Worm (Caenorhabditis elegans) whole organism, midembryonic: Measurements from ENCODE around the gene ndua-5.

ENCODE experiments used
- T22C8.4 ChIP-seq: fragments of 200-800 bp; sonication (Bioruptor generic); IDR thresholded peaks from 2 replicates; pipeline ENCODE4 v1.3.6; 2022; ENCODE audit warnings: missing genetic modification characterization, missing compliant biosample characterization
- cog-1 ChIP-seq: sonication (generic microtip); optimal IDR thresholded peaks from 2 replicates; lab custom pipeline; 2016; ENCODE audit warnings: missing genetic modification characterization, missing compliant biosample characterization
- flt-1 ChIP-seq: fragments of 200-800 bp; sonication (Bioruptor generic); IDR thresholded peaks from 2 replicates; pipeline ENCODE4 v1.3.6; 2022; ENCODE audit warnings: missing genetic modification characterization, missing compliant biosample characterization
- klf-2 ChIP-seq: fragments of 200-800 bp; sonication (Bioruptor generic); conservative IDR thresholded peaks from 2 replicates; pipeline ENCODE4 v1.3.6; 2022; ENCODE audit warnings: missing genetic modification reagents, missing genetic modification characterization, missing compliant biosample characterization
- med-1 ChIP-seq: sonication (generic microtip); optimal IDR thresholded peaks from 2 replicates; lab custom pipeline; 2017; ENCODE audit warnings: missing genetic modification characterization, mild to moderate bottlenecking, missing compliant biosample characterization, antibody characterized with exemption, missing genetic modification reagents; ENCODE audit not compliant: insufficient read depth
- ref-1 ChIP-seq: fragments of 200-800 bp; sonication (Bioruptor generic); conservative IDR thresholded peaks from 2 replicates; pipeline ENCODE4 v1.3.6; 2022; ENCODE audit warnings: missing genetic modification reagents, missing genetic modification characterization, missing compliant biosample characterization
- tab-1 ChIP-seq: fragments of 200-800 bp; sonication (Bioruptor generic); IDR thresholded peaks from 2 replicates; pipeline ENCODE4 v1.3.6; 2022; ENCODE audit warnings: missing genetic modification characterization, missing compliant biosample characterization
- ztf-23 ChIP-seq: fragments of 200-800 bp; sonication (Bioruptor generic); IDR thresholded peaks from 2 replicates; pipeline ENCODE4 v1.3.6; 2022; ENCODE audit warnings: missing genetic modification reagents, missing genetic modification characterization, missing compliant biosample characterization
- ztf-29 ChIP-seq: fragments of 200-800 bp; sonication (Bioruptor generic); IDR thresholded peaks from 2 replicates; pipeline ENCODE4 v1.3.6; 2022; ENCODE audit warnings: missing genetic modification reagents, missing genetic modification characterization, missing compliant biosample characterization

ndua-5 gene

DNA sequence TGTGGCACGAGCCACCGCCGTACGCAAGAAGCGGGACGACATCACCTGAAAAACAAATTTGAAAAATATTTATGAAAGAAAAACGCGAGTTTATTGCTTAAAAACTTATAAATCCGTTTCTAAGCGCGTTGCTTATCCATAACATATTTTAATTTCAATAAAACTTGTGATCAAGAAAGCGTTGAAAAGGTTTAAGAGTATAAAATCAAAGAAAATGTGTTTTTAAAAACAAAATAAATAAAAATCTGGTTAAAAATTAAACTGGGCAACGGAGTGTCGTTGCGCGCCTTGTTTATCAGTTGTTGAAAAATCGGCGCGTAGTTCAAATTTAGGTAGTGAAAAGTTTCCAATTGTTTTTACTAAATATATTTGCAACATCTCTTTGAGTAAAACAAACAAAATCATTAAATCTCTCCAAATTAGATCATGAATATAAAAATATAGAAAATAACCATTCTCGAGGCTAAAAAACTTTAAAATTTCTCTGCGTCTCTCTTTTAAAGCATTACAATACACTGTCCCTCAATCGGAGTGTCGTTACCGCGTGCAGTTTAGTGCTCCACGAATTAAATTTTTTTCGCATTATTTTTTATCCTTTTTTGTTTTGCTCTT lies at the start of gene ndua-5:
TSS of gene ndua-5 (minus strand) at position 51 of the 612 bp plus-strand sequence.
- TF ChIP-seq cog-1 (tag; lab: Kevin White, UChicago) = no peak
- no peak for TF ChIP-seq ztf-23 (GFP tag; lab: Robert Waterston, UW)
- no peak for TF ChIP-seq ztf-29 (GFP tag; lab: Robert Waterston, UW)
- TF ChIP-seq ref-1 (GFP tag; lab: Robert Waterston, UW) = no peak
- no peak for TF ChIP-seq T22C8.4 (GFP tag; lab: Robert Waterston, UW)
- TF ChIP-seq tab-1 = no peak
- no peak for TF ChIP-seq klf-2 (GFP tag; lab: Robert Waterston, UW)
- no peak for TF ChIP-seq flt-1
- TF ChIP-seq med-1 (GFP tag; lab: Kevin White, UChicago) = no peak

ce11 chrIV:9566505-9566904 lies 41.8 kb upstream of the ndua-5 start, which contains the start of gene lron-14:
lron-14 (minus strand) TSS chrIV:9566605.
- no peak for TF ChIP-seq ztf-29 (GFP tag; lab: Robert Waterston, UW)
- TF ChIP-seq flt-1 = no peak

ce11 chrIV:9563529-9564376 lies 39.1 kb upstream of the ndua-5 start:
- TF ChIP-seq ref-1 (GFP tag; lab: Robert Waterston, UW) (no peak), ztf-23 (GFP tag; lab: Robert Waterston, UW) (no peak), klf-2 (GFP tag; lab: Robert Waterston, UW) (no peak), cog-1 (tag; lab: Kevin White, UChicago) (no peak), med-1 (GFP tag; lab: Kevin White, UChicago) (no peak), T22C8.4 (GFP tag; lab: Robert Waterston, UW) (no peak)

- TF ChIP-seq klf-2 (GFP tag; lab: Robert Waterston, UW) = no peak
- no peak for TF ChIP-seq ref-1 (GFP tag; lab: Robert Waterston, UW)
- TF ChIP-seq T22C8.4 (GFP tag; lab: Robert Waterston, UW) = no peak
- no peak for TF ChIP-seq ztf-23 (GFP tag; lab: Robert Waterston, UW)
- TF ChIP-seq cog-1 (tag; lab: Kevin White, UChicago) = no peak
- TF ChIP-seq flt-1 = no peak
- no peak for TF ChIP-seq ztf-29 (GFP tag; lab: Robert Waterston, UW)
- TF ChIP-seq tab-1 = no peak
- TF ChIP-seq med-1 (GFP tag; lab: Kevin White, UChicago) = no peak
Observed at ce11 chrIV:9563079-9563478, 38.4 kb upstream of the ndua-5 start, which contains the start of gene col-122. col-122 (plus strand) TSS chrIV:9563379.

DNA sequence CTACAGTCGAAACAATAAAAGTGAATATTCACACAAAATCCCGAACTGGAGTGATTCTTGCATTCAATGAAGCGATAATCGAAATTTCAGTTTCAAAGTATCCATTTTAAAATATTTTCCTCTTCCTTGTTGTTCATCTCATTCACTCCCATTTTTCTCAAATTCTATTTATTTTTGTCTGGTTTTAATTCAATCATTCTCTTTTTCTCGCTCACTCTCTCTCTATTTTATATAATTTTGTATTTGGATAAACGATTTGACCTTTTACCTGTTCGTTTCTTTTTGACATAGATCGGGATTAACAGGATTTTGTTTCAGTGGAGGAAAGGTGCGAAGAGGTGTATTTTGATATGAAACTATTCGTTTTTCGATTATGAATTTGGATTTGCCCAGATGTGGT lies 21.3 kb upstream of the ndua-5 start, which contains the start of gene T05A1.5:
TSS of gene T05A1.5 (plus strand) at position 301 of the 400 bp plus-strand sequence.
- TF ChIP-seq klf-2 (GFP tag; lab: Robert Waterston, UW) (no peak), flt-1 (no peak), ref-1 (GFP tag; lab: Robert Waterston, UW) (no peak), tab-1 (no peak), med-1 (GFP tag; lab: Kevin White, UChicago) (no peak), cog-1 (tag; lab: Kevin White, UChicago) (no peak), ztf-23 (GFP tag; lab: Robert Waterston, UW) (no peak), ztf-29 (GFP tag; lab: Robert Waterston, UW) (no peak), T22C8.4 (GFP tag; lab: Robert Waterston, UW) (no peak)

ce11 chrIV:9540342-9540856 lies 15.7 kb upstream of the ndua-5 start, which contains the start of gene fbl-1:
fbl-1 (plus strand) TSS chrIV:9540806.
- TF ChIP-seq tab-1 = no peak
- no peak for TF ChIP-seq ztf-29 (GFP tag; lab: Robert Waterston, UW)
- TF ChIP-seq ztf-23 (GFP tag; lab: Robert Waterston, UW) = no peak
- TF ChIP-seq med-1 (GFP tag; lab: Kevin White, UChicago) = no peak
- TF ChIP-seq klf-2 (GFP tag; lab: Robert Waterston, UW) = no peak
- no peak for TF ChIP-seq ref-1 (GFP tag; lab: Robert Waterston, UW)
- no peak for TF ChIP-seq flt-1

- TF ChIP-seq tab-1 = no peak
- no peak for TF ChIP-seq flt-1
- no peak for TF ChIP-seq ref-1 (GFP tag; lab: Robert Waterston, UW)
- no peak for TF ChIP-seq med-1 (GFP tag; lab: Kevin White, UChicago)
- no peak for TF ChIP-seq ztf-29 (GFP tag; lab: Robert Waterston, UW)
- TF ChIP-seq ztf-23 (GFP tag; lab: Robert Waterston, UW) = no peak
Observed at ce11 chrIV:9538214-9538613, 13.5 kb upstream of the ndua-5 start.

- TF ChIP-seq ref-1 (GFP tag; lab: Robert Waterston, UW) = no peak
- no peak for TF ChIP-seq ztf-23 (GFP tag; lab: Robert Waterston, UW)
- no peak for TF ChIP-seq ztf-29 (GFP tag; lab: Robert Waterston, UW)
- no peak for TF ChIP-seq flt-1
- TF ChIP-seq tab-1 = no peak
- TF ChIP-seq T22C8.4 (GFP tag; lab: Robert Waterston, UW) = no peak
- TF ChIP-seq med-1 (GFP tag; lab: Kevin White, UChicago) = no peak
- TF ChIP-seq cog-1 (tag; lab: Kevin White, UChicago) = no peak
Observed at ce11 chrIV:9537500-9537899, 12.8 kb upstream of the ndua-5 start.

- TF ChIP-seq med-1 (GFP tag; lab: Kevin White, UChicago) (no peak), klf-2 (GFP tag; lab: Robert Waterston, UW) (no peak), ztf-29 (GFP tag; lab: Robert Waterston, UW) (no peak), ref-1 (GFP tag; lab: Robert Waterston, UW) (no peak), tab-1 (no peak), cog-1 (tag; lab: Kevin White, UChicago) (no peak), ztf-23 (GFP tag; lab: Robert Waterston, UW) (no peak), T22C8.4 (GFP tag; lab: Robert Waterston, UW) (no peak), flt-1 (no peak)
Observed at ce11 chrIV:9536124-9536523, 11.4 kb upstream of the ndua-5 start.
